Worm (Caenorhabditis elegans) whole organism, L2 larva: Measurements from ENCODE around the gene F09F9.5.
A peak's percentile ranks its signal among the peaks of the same experiment; 100 is the strongest.

Source experiments
- C34F6.9 ChIP-seq: fragments of 150-350 bp; optimal IDR thresholded peaks from 2 replicates; lab custom pipeline; 2014; ENCODE audit warnings: missing biosample characterization, missing genetic modification characterization
- R02D3.7 ChIP-seq: fragments of 150-350 bp; optimal IDR thresholded peaks from 2 replicates; lab custom pipeline; 2014; ENCODE audit warnings: missing biosample characterization, missing genetic modification characterization
- blmp-1 ChIP-seq: sonication (generic microtip); optimal IDR thresholded peaks from 2 replicates; lab custom pipeline; 2017; ENCODE audit warnings: missing genetic modification characterization, mild to moderate bottlenecking, missing compliant biosample characterization, antibody characterized with exemption, moderate library complexity; ENCODE audit not compliant: insufficient read depth
- dmd-4 ChIP-seq: sonication (generic microtip); optimal IDR thresholded peaks from 2 replicates; lab custom pipeline; 2017; ENCODE audit warnings: missing biosample characterization, missing genetic modification characterization
- elt-1 ChIP-seq: fragments of 150-350 bp; optimal IDR thresholded peaks from 2 replicates; lab custom pipeline; 2014; ENCODE audit warnings: missing biosample characterization, missing genetic modification characterization
- lin-11 ChIP-seq: fragments of 150-350 bp; sonication (generic microtip); optimal IDR thresholded peaks from 2 replicates; lab custom pipeline; 2014; ENCODE audit warnings: missing biosample characterization, missing genetic modification characterization, inconsistent platforms, mixed read lengths
- lin-13 ChIP-seq: fragments of 150-350 bp; optimal IDR thresholded peaks from 2 replicates; lab custom pipeline; 2014; ENCODE audit warnings: missing biosample characterization, missing genetic modification reagents, missing genetic modification characterization
- lsy-2 ChIP-seq, 2 experiments: fragments of 150-350 bp in 1 of 2; sonication (generic microtip) in 1 of 2; optimal IDR thresholded peaks; 2 replicates each; lab custom pipeline; 2014 to 2017; ENCODE audit warnings: missing biosample characterization in 2 of 2, missing genetic modification characterization in 2 of 2
- mdl-1 ChIP-seq, 2 experiments: fragments of 150-350 bp in 1 of 2; sonication (generic microtip) in 1 of 2; optimal IDR thresholded peaks; 2 replicates each; lab custom pipeline; 2017; ENCODE audit warnings: missing biosample characterization in 2 of 2, missing genetic modification characterization in 2 of 2
- nhr-237 ChIP-seq: fragments of 150-350 bp; optimal IDR thresholded peaks from 2 replicates; lab custom pipeline; 2014; ENCODE audit warnings: missing biosample characterization, missing genetic modification characterization
- snpc-4 ChIP-seq: fragments of 150-350 bp; optimal IDR thresholded peaks from 2 replicates; lab custom pipeline; 2014; ENCODE audit warnings: missing biosample characterization, missing genetic modification characterization
- unc-55 ChIP-seq: fragments of 150-350 bp; sonication (generic microtip); optimal IDR thresholded peaks from 3 replicates; lab custom pipeline; 2014; ENCODE audit warnings: missing biosample characterization, missing genetic modification reagents, missing genetic modification characterization
- ztf-11 ChIP-seq: sonication (generic microtip); optimal IDR thresholded peaks from 2 replicates; lab custom pipeline; 2017; ENCODE audit warnings: missing biosample characterization, missing genetic modification characterization
- ztf-4 ChIP-seq: fragments of 150-350 bp; optimal IDR thresholded peaks from 2 replicates; lab custom pipeline; 2014; ENCODE audit warnings: missing biosample characterization, missing genetic modification characterization

DNA sequence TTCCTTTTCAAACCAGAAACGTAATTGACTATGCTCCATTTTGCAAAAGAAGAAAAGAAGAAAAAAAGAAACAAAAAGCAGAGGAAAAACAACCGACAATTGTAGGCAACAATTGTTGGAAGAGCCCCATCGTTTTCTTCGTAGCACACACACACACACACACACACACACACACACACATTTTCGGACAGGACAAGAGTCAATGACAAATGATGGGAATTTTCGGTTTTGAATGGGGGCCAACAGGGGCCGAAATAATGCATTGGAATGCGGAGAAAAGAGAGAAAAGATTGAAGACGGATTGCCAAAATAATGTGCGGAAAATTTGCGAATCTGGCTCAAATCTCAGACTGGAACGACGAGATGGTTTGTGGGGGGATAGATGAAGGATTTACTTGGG is 37.1 kb downstream of the F09F9.5 start:
- TF ChIP-seq blmp-1 (tag; lab: Kevin White, UChicago): no peak
- peak in 1 of 2 experiments; percentile 12 for TF ChIP-seq mdl-1 (tag; optimal IDR thresholded peaks at IDR 0.05; lab: Kevin White, UChicago)
- TF ChIP-seq dmd-4: no peak
- no peak for TF ChIP-seq ztf-11 (tag; lab: Kevin White, UChicago)
- TF ChIP-seq lin-13 (GFP tag; lab: Kevin White, UChicago): no peak
- no peak for TF ChIP-seq unc-55 (GFP tag; lab: Kevin White, UChicago)
- TF ChIP-seq snpc-4 (tag; lab: Kevin White, UChicago): no peak
- no peak for TF ChIP-seq ztf-4 (tag; lab: Kevin White, UChicago)
- peak; percentile 5 for TF ChIP-seq C34F6.9 (tag; lab: Kevin White, UChicago)
- TF ChIP-seq lin-11: no peak
- TF ChIP-seq nhr-237 (tag; lab: Kevin White, UChicago): no peak
- no peak for TF ChIP-seq R02D3.7
- TF ChIP-seq elt-1 (tag; lab: Kevin White, UChicago): no peak
- TF ChIP-seq lsy-2 (tag; optimal IDR thresholded peaks at IDR 0.05; lab: Kevin White, UChicago): no peak
